Worm (Caenorhabditis elegans) whole organism, young adult: ENCODE results near the gene clec-173.

Source experiments
- B0019.2 ChIP-seq: fragments of 200-800 bp; sonication (Bioruptor generic); conservative IDR thresholded peaks from 2 replicates; pipeline ENCODE4 v1.3.6; 2022; ENCODE audit warnings: missing genetic modification reagents, missing genetic modification characterization, missing compliant biosample characterization
- B0261.1 ChIP-seq: sonication (generic microtip); optimal IDR thresholded peaks from 2 replicates; lab custom pipeline; 2016; ENCODE audit warnings: mild to moderate bottlenecking, missing genetic modification characterization, moderate library complexity, missing compliant biosample characterization
- C06A6.2 ChIP-seq: fragments of 200-800 bp; sonication (Bioruptor generic); conservative IDR thresholded peaks from 2 replicates; pipeline ENCODE4 v1.3.6; 2022; ENCODE audit warnings: missing genetic modification characterization, missing compliant biosample characterization
- D2030.7 ChIP-seq: fragments of 200-800 bp; sonication (Bioruptor generic); IDR thresholded peaks from 2 replicates; pipeline ENCODE4 v1.3.6; 2022; ENCODE audit warnings: missing genetic modification reagents, missing genetic modification characterization, missing compliant biosample characterization
- F23B12.7 ChIP-seq: sonication (generic microtip); optimal IDR thresholded peaks from 2 replicates; lab custom pipeline; 2017; ENCODE audit warnings: missing genetic modification characterization, mild to moderate bottlenecking, missing compliant biosample characterization, antibody characterized with exemption, moderate library complexity; ENCODE audit not compliant: insufficient read depth
- F33H1.4 ChIP-seq: fragments of 200-800 bp; sonication (Bioruptor generic); IDR thresholded peaks from 2 replicates; pipeline ENCODE4 v1.3.6; 2022; ENCODE audit warnings: missing genetic modification reagents, missing genetic modification characterization, missing compliant biosample characterization
- F37B4.10 ChIP-seq: fragments of 200-800 bp; sonication (Bioruptor generic); IDR thresholded peaks from 2 replicates; pipeline ENCODE4 v1.3.6; 2022; ENCODE audit warnings: missing genetic modification characterization, missing compliant biosample characterization
- F39B2.1 ChIP-seq: fragments of 200-800 bp; sonication (Bioruptor generic); IDR thresholded peaks from 2 replicates; pipeline ENCODE4 v1.3.6; 2022; ENCODE audit warnings: missing genetic modification reagents, missing genetic modification characterization, missing compliant biosample characterization
- F49E8.2 ChIP-seq: sonication (generic microtip); optimal IDR thresholded peaks from 3 replicates; lab custom pipeline; 2017; ENCODE audit warnings: missing genetic modification characterization, mild to moderate bottlenecking, missing compliant biosample characterization, antibody characterized with exemption, moderate library complexity; ENCODE audit not compliant: insufficient read depth
- F57C9.4 ChIP-seq: sonication (generic microtip); optimal IDR thresholded peaks from 2 replicates; lab custom pipeline; 2017; ENCODE audit warnings: mild to moderate bottlenecking, missing genetic modification characterization, missing compliant biosample characterization
- Y53G8AR.9 ChIP-seq: fragments of 200-800 bp; sonication (Bioruptor generic); conservative IDR thresholded peaks from 2 replicates; pipeline ENCODE4 v1.3.6; 2022; ENCODE audit warnings: missing genetic modification reagents, missing genetic modification characterization, missing compliant biosample characterization
- Y79H2A.3 ChIP-seq: fragments of 200-800 bp; sonication (Bioruptor generic); conservative IDR thresholded peaks from 2 replicates; pipeline ENCODE4 v1.3.6; 2022; ENCODE audit warnings: missing genetic modification reagents, missing genetic modification characterization, missing compliant biosample characterization
- ZK185.1 ChIP-seq: sonication (generic microtip); optimal IDR thresholded peaks from 2 replicates; lab custom pipeline; 2016; ENCODE audit warnings: mild to moderate bottlenecking, missing genetic modification characterization, missing compliant biosample characterization; ENCODE audit not compliant: poor library complexity, severe bottlenecking
- ama-1 ChIP-seq, 3 experiments: fragments of 150-350 bp in 1 of 3; sonication (generic microtip) in 2 of 3; optimal IDR thresholded peaks; 2 replicates each; lab custom pipeline; 2014 to 2018; ENCODE audit warnings: missing biosample characterization in 2 of 3, missing genetic modification characterization in 2 of 3, missing genetic modification reagents in 2 of 3
- aptf-3 ChIP-seq: fragments of 200-800 bp; sonication (Bioruptor generic); IDR thresholded peaks from 2 replicates; pipeline ENCODE4 v1.3.6; 2022; ENCODE audit warnings: missing genetic modification characterization, missing compliant biosample characterization
- athp-1 ChIP-seq: sonication (generic microtip); optimal IDR thresholded peaks from 2 replicates; lab custom pipeline; 2017; ENCODE audit warnings: mild to moderate bottlenecking, missing genetic modification characterization, missing compliant biosample characterization
- attf-3 ChIP-seq: fragments of 200-800 bp; sonication (Bioruptor generic); conservative IDR thresholded peaks from 2 replicates; pipeline ENCODE4 v1.3.6; 2022; ENCODE audit warnings: missing genetic modification reagents, missing genetic modification characterization, missing compliant biosample characterization
- attf-5 ChIP-seq: fragments of 200-800 bp; sonication (Bioruptor generic); optimal IDR thresholded peaks from 2 replicates; lab custom pipeline; 2018; ENCODE audit warnings: mild to moderate bottlenecking, missing genetic modification characterization, missing compliant biosample characterization
- attf-6 ChIP-seq: fragments of 200-800 bp; sonication (Bioruptor generic); IDR thresholded peaks from 2 replicates; pipeline ENCODE4 v1.3.6; 2022; ENCODE audit warnings: missing genetic modification reagents, missing genetic modification characterization, missing compliant biosample characterization
- ccch-3 ChIP-seq: fragments of 200-800 bp; sonication (Bioruptor generic); optimal IDR thresholded peaks from 2 replicates; lab custom pipeline; 2018; ENCODE audit warnings: mild to moderate bottlenecking, missing genetic modification characterization, missing compliant biosample characterization
- cebp-2 ChIP-seq: fragments of 200-800 bp; sonication (Bioruptor generic); IDR thresholded peaks from 2 replicates; pipeline ENCODE4 v1.3.6; 2022; ENCODE audit warnings: missing genetic modification characterization, missing compliant biosample characterization
- ceh-40 ChIP-seq: fragments of 200-800 bp; sonication (Bioruptor generic); IDR thresholded peaks from 2 replicates; pipeline ENCODE4 v1.3.6; 2022; ENCODE audit warnings: missing genetic modification characterization, missing compliant biosample characterization
- die-1 ChIP-seq: sonication (generic microtip); optimal IDR thresholded peaks from 2 replicates; lab custom pipeline; 2016; ENCODE audit warnings: missing genotype, mild to moderate bottlenecking, missing genetic modification characterization, missing compliant biosample characterization
- dpff-1 ChIP-seq: sonication (generic microtip); optimal IDR thresholded peaks from 2 replicates; lab custom pipeline; 2017; ENCODE audit warnings: mild to moderate bottlenecking, missing genetic modification characterization, missing compliant biosample characterization
- egl-18 ChIP-seq: fragments of 200-800 bp; sonication (Bioruptor generic); IDR thresholded peaks from 2 replicates; pipeline ENCODE4 v1.3.6; 2022; ENCODE audit warnings: missing genetic modification reagents, missing genetic modification characterization, missing compliant biosample characterization
- egl-44 ChIP-seq: fragments of 200-800 bp; sonication (Bioruptor generic); IDR thresholded peaks from 2 replicates; pipeline ENCODE4 v1.3.6; 2022; ENCODE audit warnings: missing genetic modification reagents, missing genetic modification characterization, missing compliant biosample characterization
- ets-4 ChIP-seq: fragments of 200-800 bp; sonication (Bioruptor generic); optimal IDR thresholded peaks from 2 replicates; lab custom pipeline; 2018; ENCODE audit warnings: mild to moderate bottlenecking, missing genetic modification characterization, missing compliant biosample characterization
- gei-17 ChIP-seq: fragments of 200-800 bp; sonication (Bioruptor generic); optimal IDR thresholded peaks from 2 replicates; lab custom pipeline; 2018; ENCODE audit warnings: mild to moderate bottlenecking, missing genetic modification characterization, missing compliant biosample characterization
- hlh-26 ChIP-seq: fragments of 200-800 bp; sonication (Bioruptor generic); conservative IDR thresholded peaks from 2 replicates; pipeline ENCODE4 v1.3.6; 2022; ENCODE audit warnings: missing genetic modification reagents, missing genetic modification characterization, missing compliant biosample characterization
- hmg-1.2 ChIP-seq: fragments of 200-800 bp; sonication (Bioruptor generic); IDR thresholded peaks from 2 replicates; pipeline ENCODE4 v1.3.6; 2022; ENCODE audit warnings: missing genetic modification reagents, missing genetic modification characterization, missing compliant biosample characterization
- hrde-1 ChIP-seq: sonication (generic microtip); optimal IDR thresholded peaks from 2 replicates; lab custom pipeline; 2016; ENCODE audit warnings: missing genetic modification characterization, mild to moderate bottlenecking, missing compliant biosample characterization, moderate library complexity, missing genotype, missing genetic modification reagents, borderline replicate concordance
- let-607 ChIP-seq, 2 experiments: fragments of 200-800 bp in 1 of 2; sonication (Bioruptor generic) in 1 of 2; sonication (generic microtip) in 1 of 2; optimal IDR thresholded peaks; 2 replicates each; lab custom pipeline; 2016 to 2018; ENCODE audit warnings: mild to moderate bottlenecking in 2 of 2, missing compliant biosample characterization in 2 of 2, missing genetic modification characterization in 2 of 2, moderate library complexity in 2 of 2, missing genotype in 1 of 2
- lin-40 ChIP-seq: sonication (generic microtip); optimal IDR thresholded peaks from 2 replicates; lab custom pipeline; 2016; ENCODE audit warnings: missing genetic modification characterization, mild to moderate bottlenecking, missing compliant biosample characterization, missing genotype, missing genetic modification reagents
- lin-54 ChIP-seq: fragments of 200-800 bp; sonication (Bioruptor generic); optimal IDR thresholded peaks from 2 replicates; lab custom pipeline; 2018; ENCODE audit warnings: mild to moderate bottlenecking, missing genetic modification characterization, missing compliant biosample characterization
- madf-10 ChIP-seq: sonication (generic microtip); optimal IDR thresholded peaks from 2 replicates; lab custom pipeline; 2016; ENCODE audit warnings: mild to moderate bottlenecking, missing genetic modification characterization, missing compliant biosample characterization
- mxl-1 ChIP-seq: sonication (generic microtip); optimal IDR thresholded peaks from 2 replicates; lab custom pipeline; 2016; ENCODE audit warnings: missing genetic modification characterization, missing compliant biosample characterization
- nfya-1 ChIP-seq: sonication (generic microtip); optimal IDR thresholded peaks from 2 replicates; lab custom pipeline; 2017; ENCODE audit warnings: antibody characterized with exemption, missing compliant biosample characterization, missing genetic modification characterization, borderline replicate concordance; ENCODE audit not compliant: insufficient read depth
- nfya-2 ChIP-seq: fragments of 200-800 bp; sonication (Bioruptor generic); IDR thresholded peaks from 2 replicates; pipeline ENCODE4 v1.3.6; 2022; ENCODE audit warnings: missing genetic modification reagents, missing genetic modification characterization, missing compliant biosample characterization
- nhr-27 ChIP-seq: fragments of 200-800 bp; sonication (Bioruptor generic); optimal IDR thresholded peaks from 2 replicates; lab custom pipeline; 2018; ENCODE audit warnings: mild to moderate bottlenecking, missing genetic modification characterization, moderate library complexity, missing compliant biosample characterization
- repo-1 ChIP-seq: sonication (generic microtip); optimal IDR thresholded peaks from 2 replicates; lab custom pipeline; 2017; ENCODE audit warnings: mild to moderate bottlenecking, missing genetic modification characterization, missing compliant biosample characterization
- rpc-1 ChIP-seq, 2 experiments: fragments of 150-350 bp in 1 of 2; sonication (generic microtip) in 1 of 2; optimal IDR thresholded peaks; 2 replicates each; lab custom pipeline; 2014 to 2018; ENCODE audit warnings: missing biosample characterization in 1 of 2, missing genetic modification characterization in 1 of 2, missing genetic modification reagents in 1 of 2, missing genotype in 1 of 2
- snpc-1.1 ChIP-seq: sonication (generic microtip); optimal IDR thresholded peaks from 2 replicates; lab custom pipeline; 2017; ENCODE audit warnings: missing genetic modification characterization, mild to moderate bottlenecking, missing compliant biosample characterization, antibody characterized with exemption, moderate library complexity, missing genotype, missing genetic modification reagents; ENCODE audit not compliant: insufficient read depth
- tbp1 ChIP-seq: fragments of 200-800 bp; sonication (Bioruptor generic); optimal IDR thresholded peaks from 2 replicates; lab custom pipeline; 2018; ENCODE audit warnings: mild to moderate bottlenecking, missing genetic modification characterization, missing compliant biosample characterization
- tlf-1 ChIP-seq: fragments of 200-800 bp; sonication (Bioruptor generic); optimal IDR thresholded peaks from 2 replicates; lab custom pipeline; 2018; ENCODE audit warnings: mild to moderate bottlenecking, missing genetic modification characterization, missing compliant biosample characterization
- unc-62 ChIP-seq: fragments of 150-350 bp; optimal IDR thresholded peaks from 2 replicates; lab custom pipeline; 2014; ENCODE audit warnings: missing biosample characterization, missing genetic modification reagents, missing genetic modification characterization
- ztf-28 ChIP-seq: fragments of 200-800 bp; sonication (Bioruptor generic); IDR thresholded peaks from 2 replicates; pipeline ENCODE4 v1.3.6; 2022; ENCODE audit warnings: missing genetic modification reagents, missing genetic modification characterization, missing compliant biosample characterization
- ztf-3 ChIP-seq: fragments of 200-800 bp; sonication (Bioruptor generic); optimal IDR thresholded peaks from 2 replicates; lab custom pipeline; 2018; ENCODE audit warnings: mild to moderate bottlenecking, missing genetic modification characterization, missing compliant biosample characterization

Gene clec-173

DNA sequence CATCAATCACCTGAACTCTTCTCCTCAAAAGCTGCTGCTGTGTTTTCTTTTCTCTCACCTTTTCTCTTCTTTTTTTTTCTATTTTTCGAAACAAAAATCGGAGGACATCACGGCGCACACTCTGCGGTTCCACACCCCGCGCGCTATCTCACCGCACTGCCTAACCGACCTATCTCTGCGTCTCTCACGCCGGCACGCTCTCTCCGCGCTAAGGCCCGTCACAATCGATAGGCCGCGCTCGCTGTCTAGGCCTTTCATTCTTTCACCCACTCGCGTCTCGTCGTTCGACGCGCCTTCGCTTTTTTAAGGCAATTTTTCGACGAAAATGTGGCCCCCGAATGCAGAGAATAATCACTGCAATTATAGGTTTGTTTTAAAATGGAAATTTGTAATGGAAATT, 43.8 kb upstream of the clec-173 start, which contains the start of gene zip-11:
Gene zip-11 (plus strand): TSS at position 34 of the 400 bp plus-strand sequence.
- TF ChIP-seq ztf-3: no peak
- TF ChIP-seq hlh-26 (GFP tag; lab: Robert Waterston, UW): no peak
- TF ChIP-seq lin-40 (tag; lab: Kevin White, UChicago): peak; percentile 62
- TF ChIP-seq ets-4: no peak
- no peak for TF ChIP-seq hrde-1 (tag; lab: Kevin White, UChicago)
- peak; percentile 29 for TF ChIP-seq F23B12.7 (tag; lab: Kevin White, UChicago)
- TF ChIP-seq madf-10: peak; percentile 62
- TF ChIP-seq attf-5 (GFP tag; lab: Kevin White, UChicago): peak; percentile 66
- TF ChIP-seq attf-6: no peak
- no peak for TF ChIP-seq rpc-1 (optimal IDR thresholded peaks at IDR 0.05; lab: Kevin White, UChicago)
- no peak for TF ChIP-seq rpc-1 (tag; optimal IDR thresholded peaks at IDR 0.05; lab: Kevin White, UChicago)
- TF ChIP-seq B0261.1 (tag; lab: Kevin White, UChicago): no peak
- no peak for TF ChIP-seq mxl-1 (tag; lab: Kevin White, UChicago)
- TF ChIP-seq B0019.2 (GFP tag; lab: Robert Waterston, UW): no peak
- no peak for TF ChIP-seq ZK185.1 (tag; lab: Kevin White, UChicago)
- no peak for TF ChIP-seq nhr-27
- TF ChIP-seq nfya-2 (GFP tag; lab: Robert Waterston, UW): no peak
- TF ChIP-seq F49E8.2 (tag; lab: Kevin White, UChicago): no peak
- TF ChIP-seq F33H1.4: 0 out of 2 replicates have a peak, but pooled peaks have one; percentile 13
- TF ChIP-seq dpff-1: no peak
- TF ChIP-seq snpc-1.1 (tag; lab: Kevin White, UChicago): no peak
- peak; percentile 99 for TF ChIP-seq hmg-1.2
- TF ChIP-seq ama-1 (optimal IDR thresholded peaks at IDR 0.05; lab: Kevin White, UChicago): no peak
- no peak for TF ChIP-seq ama-1 (GFP tag; optimal IDR thresholded peaks at IDR 0.05; lab: Kevin White, UChicago)
- no peak for TF ChIP-seq attf-3
- no peak for TF ChIP-seq ztf-28 (GFP tag; lab: Robert Waterston, UW)
- TF ChIP-seq ceh-40 (GFP tag; lab: Robert Waterston, UW): no peak
- no peak for TF ChIP-seq nfya-1 (tag; lab: Kevin White, UChicago)
- 0 out of 2 replicates have a peak, but pooled peaks have one; percentile 24 for TF ChIP-seq F37B4.10 (GFP tag; lab: Robert Waterston, UW)
- peak; percentile 50; the same call in 1 of the 2 replicates for TF ChIP-seq Y53G8AR.9 (GFP tag; lab: Robert Waterston, UW)
- TF ChIP-seq F39B2.1 (GFP tag; lab: Robert Waterston, UW): no peak
- TF ChIP-seq tbp1 (GFP tag; lab: Kevin White, UChicago): no peak
- TF ChIP-seq cebp-2 (GFP tag; lab: Robert Waterston, UW): no peak
- no peak for TF ChIP-seq repo-1
- peak; percentile 28 for TF ChIP-seq gei-17 (GFP tag; lab: Kevin White, UChicago)
- TF ChIP-seq athp-1 (tag; lab: Kevin White, UChicago): no peak
- TF ChIP-seq ccch-3 (GFP tag; lab: Kevin White, UChicago): no peak
- TF ChIP-seq tlf-1 (GFP tag; lab: Kevin White, UChicago): peak; percentile 14
- TF ChIP-seq let-607 (tag; optimal IDR thresholded peaks at IDR 0.05; lab: Kevin White, UChicago): peak; percentile 12 to 63
- TF ChIP-seq D2030.7 (GFP tag; lab: Robert Waterston, UW): no peak
- TF ChIP-seq lin-54 (GFP tag; lab: Kevin White, UChicago): peak; percentile 51
- TF ChIP-seq die-1 (tag; lab: Kevin White, UChicago): no peak
- TF ChIP-seq F57C9.4 (tag; lab: Kevin White, UChicago): peak; percentile 100
- TF ChIP-seq aptf-3: no peak
- no peak for TF ChIP-seq C06A6.2 (GFP tag; lab: Robert Waterston, UW)
- TF ChIP-seq egl-44 (GFP tag; lab: Robert Waterston, UW): no peak
- no peak for TF ChIP-seq unc-62 (GFP tag; lab: Kevin White, UChicago)
- no peak for TF ChIP-seq egl-18 (GFP tag; lab: Robert Waterston, UW)
- TF ChIP-seq Y79H2A.3: no peak
